Fruit fly (Drosophila melanogaster) whole organism, embryonic: ENCODE data around the gene CG10700.
A peak's percentile ranks its signal among the peaks of the same experiment; 100 is the strongest.

Source experiments
- Ada2b ChIP-seq: fragments of 200-800 bp; sonication (Bioruptor generic); IDR thresholded peaks from 2 replicates; pipeline ENCODE4 v1.3.6; 2022; ENCODE audit warnings: missing biosample characterization, missing genetic modification characterization
- Adf1 ChIP-seq: fragments of 200-800 bp; sonication (Bioruptor generic); IDR thresholded peaks from 2 replicates; pipeline ENCODE4 v1.3.6; 2022; ENCODE audit warnings: missing biosample characterization, missing genetic modification characterization
- Antp ChIP-seq: fragments of 200-800 bp; sonication (Bioruptor generic); optimal IDR thresholded peaks from 3 replicates; lab custom pipeline; 2016; ENCODE audit warnings: missing biosample characterization, missing genetic modification characterization
- Bgb ChIP-seq: fragments of 200-800 bp; sonication (Bioruptor generic); IDR thresholded peaks from 2 replicates; pipeline ENCODE4 v1.3.6; 2022; ENCODE audit warnings: missing biosample characterization, missing genetic modification characterization; ENCODE audit not compliant: partially characterized antibody
- Blimp-1 ChIP-seq: fragments of 200-800 bp; sonication (Bioruptor generic); optimal IDR thresholded peaks from 3 replicates; lab custom pipeline; 2018; ENCODE audit warnings: missing biosample characterization, missing genetic modification characterization, mild to moderate bottlenecking, moderate library complexity, missing genetic modification reagents
- CG12219 ChIP-seq: fragments of 200-800 bp; sonication (Bioruptor generic); optimal IDR thresholded peaks from 3 replicates; lab custom pipeline; 2018; ENCODE audit warnings: missing biosample characterization, mild to moderate bottlenecking, missing genetic modification characterization
- CG14710 ChIP-seq: fragments of 200-800 bp; sonication (Bioruptor generic); optimal IDR thresholded peaks from 3 replicates; lab custom pipeline; 2019; ENCODE audit warnings: missing biosample characterization, mild to moderate bottlenecking, missing genetic modification characterization, moderate library complexity
- CG15269 ChIP-seq: fragments of 200-800 bp; sonication (Bioruptor generic); optimal IDR thresholded peaks from 2 replicates; lab custom pipeline; 2018; ENCODE audit warnings: missing biosample characterization, mild to moderate bottlenecking, missing genetic modification characterization, moderate library complexity
- CG16813 ChIP-seq: fragments of 200-800 bp; sonication (Bioruptor generic); IDR thresholded peaks from 3 replicates; pipeline ENCODE4 v1.3.6; 2022; ENCODE audit warnings: missing biosample characterization, missing genetic modification characterization; ENCODE audit not compliant: partially characterized antibody
- CG17829 ChIP-seq: fragments of 200-800 bp; optimal IDR thresholded peaks from 2 replicates; lab custom pipeline; 2019; ENCODE audit warnings: missing biosample characterization, mild to moderate bottlenecking, missing genetic modification characterization, moderate library complexity
- CG1832 ChIP-seq: fragments of 200-800 bp; sonication (Bioruptor generic); optimal IDR thresholded peaks from 2 replicates; lab custom pipeline; 2017; ENCODE audit warnings: missing biosample characterization, mild to moderate bottlenecking, missing genetic modification characterization, inconsistent platforms
- CG18599 ChIP-seq: fragments of 200-800 bp; sonication (Bioruptor generic); optimal IDR thresholded peaks from 3 replicates; lab custom pipeline; 2017; ENCODE audit warnings: missing biosample characterization, missing genetic modification characterization, mild to moderate bottlenecking, moderate library complexity, missing genetic modification reagents
- CG2120 ChIP-seq: fragments of 200-800 bp; sonication (Bioruptor generic); optimal IDR thresholded peaks from 3 replicates; lab custom pipeline; 2016; ENCODE audit warnings: missing biosample characterization, missing genetic modification characterization
- CG2712 ChIP-seq: fragments of 200-800 bp; optimal IDR thresholded peaks from 3 replicates; lab custom pipeline; 2019; ENCODE audit warnings: missing biosample characterization, mild to moderate bottlenecking, missing genetic modification characterization, moderate library complexity
- CG30431 ChIP-seq: fragments of 200-800 bp; sonication (Bioruptor generic); optimal IDR thresholded peaks from 2 replicates; lab custom pipeline; 2017; ENCODE audit warnings: missing biosample characterization, missing genetic modification characterization
- CG42726 ChIP-seq: fragments of 200-800 bp; sonication (Bioruptor generic); IDR thresholded peaks from 2 replicates; pipeline ENCODE4 v1.3.6; 2022; ENCODE audit warnings: missing biosample characterization, missing genetic modification characterization; ENCODE audit not compliant: partially characterized antibody
- CG5953 ChIP-seq: fragments of 200-800 bp; sonication (Bioruptor generic); IDR thresholded peaks from 2 replicates; pipeline ENCODE4 v1.3.6; 2022; ENCODE audit warnings: missing biosample characterization, missing genetic modification characterization
- CG6175 ChIP-seq: fragments of 200-800 bp; sonication (Bioruptor generic); IDR thresholded peaks from 3 replicates; pipeline ENCODE4 v1.3.6; 2022; ENCODE audit warnings: missing biosample characterization, missing genetic modification characterization
- CG6689 ChIP-seq: fragments of 200-800 bp; sonication (Bioruptor generic); IDR thresholded peaks from 2 replicates; pipeline ENCODE4 v1.3.6; 2022; ENCODE audit warnings: missing biosample characterization, missing genetic modification characterization
- CG8388 ChIP-seq: fragments of 200-800 bp; sonication (Bioruptor generic); optimal IDR thresholded peaks from 2 replicates; lab custom pipeline; 2019; ENCODE audit warnings: missing biosample characterization, mild to moderate bottlenecking, missing genetic modification characterization, moderate library complexity
- CG8765 ChIP-seq: fragments of 200-800 bp; sonication (Bioruptor generic); IDR thresholded peaks from 2 replicates; pipeline ENCODE4 v1.3.6; 2022; ENCODE audit warnings: missing biosample characterization, missing genetic modification characterization
- CG9727 ChIP-seq: fragments of 200-800 bp; sonication (Bioruptor generic); optimal IDR thresholded peaks from 3 replicates; lab custom pipeline; 2017; ENCODE audit warnings: missing biosample characterization, mild to moderate bottlenecking, missing genetic modification characterization
- CrebB ChIP-seq: fragments of 200-800 bp; sonication (Bioruptor generic); optimal IDR thresholded peaks from 3 replicates; lab custom pipeline; 2018; ENCODE audit warnings: missing biosample characterization, mild to moderate bottlenecking, missing genetic modification characterization
- Dad ChIP-seq: fragments of 200-800 bp; sonication (Bioruptor generic); optimal IDR thresholded peaks from 3 replicates; lab custom pipeline; 2016; ENCODE audit warnings: missing biosample characterization, missing genetic modification characterization
- Dbx ChIP-seq: fragments of 200-800 bp; sonication (Bioruptor generic); IDR thresholded peaks from 3 replicates; pipeline ENCODE4 v1.3.6; 2022; ENCODE audit warnings: missing biosample characterization, missing genetic modification characterization
- Deaf1 ChIP-seq: fragments of 200-800 bp; optimal IDR thresholded peaks from 3 replicates; lab custom pipeline; 2019; ENCODE audit warnings: missing biosample characterization, mild to moderate bottlenecking, missing genetic modification characterization, moderate library complexity
- Dfd ChIP-seq, 2 experiments: fragments of >200 bp; optimal IDR thresholded peaks; 2 replicates each; lab custom pipeline; 2017; ENCODE audit warnings: missing biosample characterization in 2 of 2, missing genetic modification characterization in 2 of 2
- Elba2 ChIP-seq: fragments of 200-800 bp; sonication (Bioruptor generic); optimal IDR thresholded peaks from 3 replicates; lab custom pipeline; 2016; ENCODE audit warnings: missing biosample characterization, missing genetic modification characterization
- GATAe ChIP-seq: fragments of 200-800 bp; sonication (Bioruptor generic); conservative IDR thresholded peaks from 2 replicates; pipeline ENCODE4 v1.3.6; 2022; ENCODE audit warnings: missing biosample characterization, missing genetic modification characterization
- MTF-1 ChIP-seq: fragments of 200-800 bp; sonication (Bioruptor generic); optimal IDR thresholded peaks from 2 replicates; lab custom pipeline; 2018; ENCODE audit warnings: missing biosample characterization, mild to moderate bottlenecking, missing genetic modification characterization, borderline replicate concordance
- Mrtf ChIP-seq: fragments of 200-800 bp; sonication (Bioruptor generic); IDR thresholded peaks from 3 replicates; pipeline ENCODE4 v1.3.6; 2022; ENCODE audit warnings: missing biosample characterization, missing genetic modification characterization
- NC2α ChIP-seq: fragments of 200-800 bp; sonication (Bioruptor generic); optimal IDR thresholded peaks from 2 replicates; lab custom pipeline; 2016; ENCODE audit warnings: missing biosample characterization, missing genetic modification characterization
- NFAT ChIP-seq: fragments of 200-800 bp; sonication (Bioruptor generic); IDR thresholded peaks from 2 replicates; pipeline ENCODE4 v1.3.6; 2022; ENCODE audit warnings: missing biosample characterization, missing genetic modification characterization
- Nf-YC ChIP-seq: fragments of 200-800 bp; optimal IDR thresholded peaks from 3 replicates; lab custom pipeline; 2019; ENCODE audit warnings: missing biosample characterization, mild to moderate bottlenecking, missing genetic modification characterization, moderate library complexity
- Taf1 ChIP-seq: fragments of 200-800 bp; sonication (Bioruptor generic); IDR thresholded peaks from 2 replicates; pipeline ENCODE4 v1.3.6; 2022; ENCODE audit warnings: missing biosample characterization, missing genetic modification characterization
- Vsx1 ChIP-seq: fragments of 200-800 bp; sonication (Bioruptor generic); optimal IDR thresholded peaks from 2 replicates; lab custom pipeline; 2017; ENCODE audit warnings: missing biosample characterization, mild to moderate bottlenecking, missing genetic modification characterization, missing genetic modification reagents
- YL-1 ChIP-seq: fragments of 200-800 bp; sonication (Bioruptor generic); optimal IDR thresholded peaks from 3 replicates; lab custom pipeline; 2017; ENCODE audit warnings: missing biosample characterization, mild to moderate bottlenecking, missing genetic modification characterization
- danr ChIP-seq: fragments of 200-800 bp; sonication (Bioruptor generic); IDR thresholded peaks from 2 replicates; pipeline ENCODE4 v1.3.6; 2022; ENCODE audit warnings: missing biosample characterization, missing genetic modification characterization
- grn ChIP-seq: fragments of 200-800 bp; sonication (Bioruptor generic); optimal IDR thresholded peaks from 3 replicates; lab custom pipeline; 2017; ENCODE audit warnings: missing biosample characterization, missing genetic modification characterization
- hbn ChIP-seq: fragments of 200-800 bp; sonication (Bioruptor generic); IDR thresholded peaks from 2 replicates; pipeline ENCODE4 v1.3.6; 2022; ENCODE audit warnings: missing biosample characterization, missing genetic modification characterization; ENCODE audit not compliant: partially characterized antibody
- klu ChIP-seq: fragments of 200-800 bp; sonication (Bioruptor generic); IDR thresholded peaks from 2 replicates; pipeline ENCODE4 v1.3.6; 2022; ENCODE audit warnings: missing biosample characterization, missing genetic modification characterization
- prd ChIP-seq, 3 experiments: fragments of >200 bp in 2 of 3; fragments of 200-800 bp in 1 of 3; sonication (Bioruptor generic) in 1 of 3; optimal IDR thresholded peaks in 2 of 3; IDR thresholded peaks in 1 of 3; 2 replicates in 2 of 3; 3 replicates in 1 of 3; pipeline versions ENCODE4 v1.3.6 to Lab custom; 2017 to 2022; ENCODE audit warnings: missing biosample characterization in 1 of 3, missing genetic modification characterization in 1 of 3
- pros ChIP-seq: fragments of 200-800 bp; sonication (Bioruptor generic); optimal IDR thresholded peaks from 3 replicates; lab custom pipeline; 2019; ENCODE audit warnings: missing biosample characterization, mild to moderate bottlenecking, missing genetic modification characterization, moderate library complexity
- tap ChIP-seq: fragments of 200-800 bp; optimal IDR thresholded peaks from 3 replicates; lab custom pipeline; 2019; ENCODE audit warnings: missing biosample characterization, mild to moderate bottlenecking, missing genetic modification characterization, moderate library complexity
- ttk ChIP-seq: fragments of 200-800 bp; sonication (Bioruptor generic); IDR thresholded peaks from 2 replicates; pipeline ENCODE4 v2.1.2; 2022; ENCODE audit warnings: missing biosample characterization, missing genetic modification characterization
- zen ChIP-seq: fragments of 200-800 bp; sonication (Bioruptor generic); optimal IDR thresholded peaks from 3 replicates; lab custom pipeline; 2018; ENCODE audit warnings: missing biosample characterization, mild to moderate bottlenecking, missing genetic modification characterization, moderate library complexity
- zen2 ChIP-seq: fragments of 200-800 bp; sonication (Bioruptor generic); IDR thresholded peaks from 3 replicates; pipeline ENCODE4 v1.3.6; 2022; ENCODE audit warnings: missing biosample characterization, missing genetic modification characterization; ENCODE audit not compliant: partially characterized antibody
- zfh2 ChIP-seq: fragments of 200-800 bp; sonication (Bioruptor generic); optimal IDR thresholded peaks from 2 replicates; lab custom pipeline; 2016; ENCODE audit warnings: missing biosample characterization, missing genetic modification characterization

Gene CG10700

DNA sequence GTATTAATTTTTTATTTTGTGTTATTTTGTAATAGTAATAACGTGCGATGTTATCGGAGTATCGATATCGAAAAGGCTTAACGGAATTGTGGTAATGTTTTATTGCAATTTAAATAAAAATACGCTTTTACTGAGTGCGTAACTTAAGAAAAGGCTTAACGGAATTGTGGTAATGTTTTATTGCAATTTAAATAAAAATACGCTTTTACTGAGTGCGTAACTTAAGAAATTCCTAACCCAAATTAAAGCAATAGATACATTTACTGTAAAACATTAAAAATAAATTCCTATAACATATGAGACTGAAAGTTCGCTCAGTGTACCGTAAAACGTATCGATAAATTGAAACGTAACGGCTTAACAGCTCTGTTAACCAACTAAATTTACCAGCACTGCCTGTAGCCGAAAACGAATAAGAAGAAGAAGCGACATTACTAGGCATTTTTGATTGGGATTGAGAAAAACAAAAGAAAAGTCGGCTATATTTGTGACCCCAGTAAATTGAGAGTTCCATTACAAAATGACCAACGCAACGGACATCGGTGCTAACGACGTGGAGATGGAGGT, 27.2 kb downstream of the CG10700 start, which contains the start of gene Rpn3 (continued):
- peak; percentile 63 for TF ChIP-seq danr (GFP tag; lab: Robert Waterston, UW)
- no peak for TF ChIP-seq prd (optimal IDR thresholded peaks at IDR 0.05; lab: Kevin White, UChicago)
- TF ChIP-seq prd (GFP tag; IDR thresholded peaks at IDR 0.05; lab: Robert Waterston, UW) = peak; percentile 92
- peak; percentile 61 for TF ChIP-seq Deaf1 (tag; lab: Kevin White, UChicago)
- TF ChIP-seq klu (GFP tag; lab: Robert Waterston, UW) = peak; percentile 68; the same call in 1 of the 2 replicates
- peak; percentile 92 for TF ChIP-seq CG2120 (GFP tag; lab: Kevin White, UChicago)
- peak; percentile 89 for TF ChIP-seq Ada2b (GFP tag; lab: Robert Waterston, UW)
- TF ChIP-seq GATAe (GFP tag; lab: Robert Waterston, UW) = 0 out of 2 replicates have a peak, but pooled peaks have one; percentile 34
- peak; percentile 88 for TF ChIP-seq CG17829 (tag; lab: Kevin White, UChicago)
- TF ChIP-seq CG1832 (GFP tag; lab: Kevin White, UChicago) = no peak
- TF ChIP-seq Elba2 (GFP tag; lab: Kevin White, UChicago) = no peak
- peak; percentile 78 for TF ChIP-seq CG8388 (GFP tag; lab: Kevin White, UChicago)
- peak; percentile 68 for TF ChIP-seq Antp (GFP tag; lab: Kevin White, UChicago)
- TF ChIP-seq CG16813 (GFP tag; lab: Robert Waterston, UW) = peak; percentile 64; the same call in 2 of the 3 replicates

- TF ChIP-seq CG8765 (GFP tag; lab: Robert Waterston, UW) = no peak
- TF ChIP-seq CG6689 (GFP tag; lab: Robert Waterston, UW) = no peak
- peak; percentile 19 for TF ChIP-seq Nf-YC (tag; lab: Kevin White, UChicago)
- TF ChIP-seq MTF-1 (GFP tag; lab: Kevin White, UChicago) = no peak
- no peak for TF ChIP-seq Mrtf (GFP tag; lab: Robert Waterston, UW)
- no peak for TF ChIP-seq ttk (GFP tag; lab: Robert Waterston, UW)
- no peak for TF ChIP-seq Adf1 (GFP tag; lab: Robert Waterston, UW)
- no peak for TF ChIP-seq Dad (GFP tag; lab: Kevin White, UChicago)
- TF ChIP-seq CG15269 (tag; lab: Kevin White, UChicago) = peak; percentile 53
- no peak for TF ChIP-seq danr (GFP tag; lab: Robert Waterston, UW)
- peak; percentile 29 for TF ChIP-seq YL-1
- TF ChIP-seq CG2712 (tag; lab: Kevin White, UChicago) = peak; percentile 50
- TF ChIP-seq CG42726 (GFP tag; lab: Robert Waterston, UW) = peak; percentile 36; the same call in 1 of the 2 replicates
- peak; percentile 51 for TF ChIP-seq zen (tag; lab: Kevin White, UChicago)
- no peak for TF ChIP-seq CG5953
- TF ChIP-seq Bgb (GFP tag; lab: Robert Waterston, UW) = peak; percentile 79
- TF ChIP-seq CrebB (tag; lab: Kevin White, UChicago) = no peak
- TF ChIP-seq tap (tag; lab: Kevin White, UChicago) = no peak
- TF ChIP-seq Dbx = no peak
- peak; percentile 70; the same call in 2 of the 3 replicates for TF ChIP-seq zen2
- TF ChIP-seq zfh2 (GFP tag; lab: Kevin White, UChicago) = no peak
- TF ChIP-seq NFAT (GFP tag; lab: Robert Waterston, UW) = no peak
- no peak for TF ChIP-seq CG18599
- no peak for TF ChIP-seq CG30431 (GFP tag; lab: Kevin White, UChicago)
- peak; percentile 46 for TF ChIP-seq CG14710 (tag; lab: Kevin White, UChicago)
- TF ChIP-seq Taf1 (GFP tag; lab: Robert Waterston, UW) = no peak
- TF ChIP-seq hbn (GFP tag; lab: Robert Waterston, UW) = peak; percentile 84
- TF ChIP-seq Blimp-1 (GFP tag; lab: Kevin White, UChicago) = peak; percentile 12
- no peak for TF ChIP-seq Vsx1 (GFP tag; lab: Kevin White, UChicago)
- no peak for TF ChIP-seq CG6175 (GFP tag; lab: Robert Waterston, UW)
- TF ChIP-seq CG12219 = no peak
- TF ChIP-seq NC2α (GFP tag; lab: Kevin White, UChicago) = no peak
- TF ChIP-seq Dfd (GFP tag; optimal IDR thresholded peaks at IDR 0.05; lab: Kevin White, UChicago) = no peak
- TF ChIP-seq CG9727 = no peak
- TF ChIP-seq grn (GFP tag; lab: Kevin White, UChicago) = no peak
- TF ChIP-seq pros (GFP tag; lab: Kevin White, UChicago) = no peak
Measured at dm6 chr2L:19048912-19049311, 29.9 kb downstream of the CG10700 start, which contains the start of gene CG10470. CG10470 (plus strand) TSS chr2L:19049076.
